Worm (Caenorhabditis elegans) whole organism, L3 larva: ENCODE measurements around the gene ndg-4.

Source experiments
- ceh-9 ChIP-seq: sonication (generic microtip); optimal IDR thresholded peaks from 2 replicates; lab custom pipeline; 2018; ENCODE audit warnings: missing biosample characterization, missing genetic modification characterization
- lin-39 ChIP-seq: fragments of 150-350 bp; optimal IDR thresholded peaks from 2 replicates; lab custom pipeline; 2018; ENCODE audit warnings: missing biosample characterization, missing genetic modification reagents, missing genetic modification characterization
- mml-1 ChIP-seq: fragments of 150-350 bp; sonication (generic microtip); optimal IDR thresholded peaks from 3 replicates; lab custom pipeline; 2014; ENCODE audit warnings: missing biosample characterization, missing genetic modification characterization
- unc-39 ChIP-seq: sonication (generic microtip); optimal IDR thresholded peaks from 4 replicates; lab custom pipeline; 2017; ENCODE audit warnings: missing biosample characterization, missing genetic modification characterization

DNA sequence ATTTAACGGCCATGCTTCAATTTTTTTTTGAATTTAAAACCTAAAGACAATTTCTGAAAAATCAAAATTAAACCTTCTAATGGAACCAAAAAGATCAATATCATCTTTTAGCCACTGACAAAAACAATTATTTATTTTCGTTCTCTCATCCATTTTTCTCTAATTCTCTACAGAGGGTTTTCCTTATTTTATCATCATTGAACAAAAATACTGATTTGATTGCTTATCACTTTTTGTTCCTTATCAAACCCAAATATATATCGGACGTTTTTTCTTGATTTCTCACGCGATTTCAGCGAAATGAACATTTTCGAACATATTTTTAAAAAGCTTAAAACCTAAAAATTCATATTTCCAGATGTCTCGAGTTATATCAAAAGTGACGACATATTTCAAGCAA lies 54.1 kb downstream of the ndg-4 start, which contains the start of gene mpc-1:
- TF ChIP-seq mml-1 (tag; lab: Kevin White, UChicago) (no peak), lin-39 (no peak), unc-39 (no peak), ceh-9 (no peak)
